Fruit fly (Drosophila melanogaster) whole organism, embryonic: ENCODE results near the gene Oseg2.

Source experiments
- BEAF-32 ChIP-seq: fragments of 200-800 bp; sonication (Bioruptor generic); optimal IDR thresholded peaks from 3 replicates; lab custom pipeline; 2017; ENCODE audit warnings: missing biosample characterization, missing genetic modification characterization, mild to moderate bottlenecking, moderate library complexity, missing genetic modification reagents
- CG1024 ChIP-seq: fragments of 200-800 bp; sonication (Bioruptor generic); IDR thresholded peaks from 2 replicates; pipeline ENCODE4 v1.3.6; 2022; ENCODE audit warnings: missing biosample characterization, missing genetic modification characterization
- CG10366 ChIP-seq: fragments of 200-800 bp; sonication (Bioruptor generic); IDR thresholded peaks from 2 replicates; pipeline ENCODE4 v1.3.6; 2022; ENCODE audit warnings: missing biosample characterization, missing genetic modification characterization
- CG11398 ChIP-seq: fragments of 200-800 bp; sonication (Bioruptor generic); optimal IDR thresholded peaks from 2 replicates; lab custom pipeline; 2016; ENCODE audit warnings: missing biosample characterization, missing genetic modification characterization
- CG12155 ChIP-seq: fragments of 200-800 bp; sonication (Bioruptor generic); optimal IDR thresholded peaks from 3 replicates; lab custom pipeline; 2016; ENCODE audit warnings: missing biosample characterization, missing genetic modification characterization
- CG12659 ChIP-seq: fragments of 200-800 bp; sonication (Bioruptor generic); optimal IDR thresholded peaks from 3 replicates; lab custom pipeline; 2017; ENCODE audit warnings: mild to moderate bottlenecking, missing biosample characterization, missing genetic modification reagents, missing genetic modification characterization
- CG13624 ChIP-seq: fragments of 200-800 bp; sonication (Bioruptor generic); optimal IDR thresholded peaks from 2 replicates; lab custom pipeline; 2016; ENCODE audit warnings: missing biosample characterization, missing genetic modification characterization
- CG14014 ChIP-seq: fragments of 200-800 bp; sonication (Bioruptor generic); IDR thresholded peaks from 2 replicates; pipeline ENCODE4 v1.3.6; 2022; ENCODE audit warnings: missing biosample characterization, missing genetic modification characterization
- CG15269 ChIP-seq: fragments of 200-800 bp; sonication (Bioruptor generic); optimal IDR thresholded peaks from 2 replicates; lab custom pipeline; 2018; ENCODE audit warnings: missing biosample characterization, mild to moderate bottlenecking, missing genetic modification characterization, moderate library complexity
- CG1529 ChIP-seq: fragments of 200-800 bp; sonication (Bioruptor generic); optimal IDR thresholded peaks from 3 replicates; lab custom pipeline; 2018; ENCODE audit warnings: missing biosample characterization, missing genetic modification characterization
- CG15601 ChIP-seq: fragments of 200-800 bp; sonication (Bioruptor generic); optimal IDR thresholded peaks from 3 replicates; lab custom pipeline; 2019; ENCODE audit warnings: missing biosample characterization, mild to moderate bottlenecking, missing genetic modification characterization, moderate library complexity
- CG1602 ChIP-seq: fragments of 200-800 bp; sonication (Bioruptor generic); optimal IDR thresholded peaks from 3 replicates; lab custom pipeline; 2016; ENCODE audit warnings: missing biosample characterization, missing genetic modification characterization
- CG16779 ChIP-seq: fragments of 200-800 bp; sonication (Bioruptor generic); IDR thresholded peaks from 2 replicates; pipeline ENCODE4 v1.3.6; 2022; ENCODE audit warnings: missing biosample characterization, missing genetic modification characterization
- CG16863 ChIP-seq: fragments of 200-800 bp; sonication (Bioruptor generic); optimal IDR thresholded peaks from 3 replicates; lab custom pipeline; 2016; ENCODE audit warnings: missing biosample characterization, missing genetic modification characterization
- CG17359 ChIP-seq: fragments of 200-800 bp; sonication (Bioruptor generic); optimal IDR thresholded peaks from 3 replicates; lab custom pipeline; 2018; ENCODE audit warnings: missing biosample characterization, mild to moderate bottlenecking, missing genetic modification characterization, moderate library complexity
- CG42726 ChIP-seq: fragments of 200-800 bp; sonication (Bioruptor generic); IDR thresholded peaks from 2 replicates; pipeline ENCODE4 v1.3.6; 2022; ENCODE audit warnings: missing biosample characterization, missing genetic modification characterization; ENCODE audit not compliant: partially characterized antibody
- CG4360 ChIP-seq: fragments of 200-800 bp; sonication (Bioruptor generic); IDR thresholded peaks from 2 replicates; pipeline ENCODE4 v1.3.6; 2022; ENCODE audit warnings: missing biosample characterization, missing genetic modification characterization
- CG7786 ChIP-seq: fragments of 200-800 bp; sonication (Bioruptor generic); optimal IDR thresholded peaks from 2 replicates; lab custom pipeline; 2016; ENCODE audit warnings: missing biosample characterization, missing genetic modification characterization
- CG8281 ChIP-seq: fragments of 200-800 bp; sonication (Bioruptor generic); optimal IDR thresholded peaks from 2 replicates; lab custom pipeline; 2018; ENCODE audit warnings: missing biosample characterization, mild to moderate bottlenecking, missing genetic modification characterization, moderate library complexity
- CG8290 ChIP-seq, 3 experiments: fragments of 200-800 bp; sonication (Bioruptor generic); optimal IDR thresholded peaks; 2 replicates each; lab custom pipeline; 2016 to 2019; ENCODE audit warnings: missing biosample characterization in 3 of 3, missing genetic modification characterization in 3 of 3, mild to moderate bottlenecking in 2 of 3, moderate library complexity in 1 of 3
- CG8924 ChIP-seq: fragments of 200-800 bp; optimal IDR thresholded peaks from 3 replicates; lab custom pipeline; 2019; ENCODE audit warnings: missing biosample characterization, mild to moderate bottlenecking, missing genetic modification characterization, moderate library complexity
- CG8944 ChIP-seq: fragments of 200-800 bp; sonication (Bioruptor generic); optimal IDR thresholded peaks from 3 replicates; lab custom pipeline; 2016; ENCODE audit warnings: missing biosample characterization, missing genetic modification characterization
- CHES-1-like ChIP-seq: fragments of 200-800 bp; sonication (Bioruptor generic); optimal IDR thresholded peaks from 2 replicates; lab custom pipeline; 2016; ENCODE audit warnings: missing biosample characterization, missing genetic modification characterization
- Dek ChIP-seq: fragments of 200-800 bp; sonication (Bioruptor generic); optimal IDR thresholded peaks from 3 replicates; lab custom pipeline; 2019; ENCODE audit warnings: missing biosample characterization, mild to moderate bottlenecking, missing genetic modification characterization, moderate library complexity
- Dip2 ChIP-seq: fragments of 200-800 bp; sonication (Bioruptor generic); IDR thresholded peaks from 2 replicates; pipeline ENCODE4 v1.3.6; 2022; ENCODE audit warnings: missing biosample characterization, missing genetic modification characterization
- Hr51 ChIP-seq, 2 experiments: fragments of 200-800 bp; sonication (Bioruptor generic); optimal IDR thresholded peaks; 2 replicates in 1 of 2; 3 replicates in 1 of 2; lab custom pipeline; 2016 to 2018; ENCODE audit warnings: missing biosample characterization in 2 of 2, missing genetic modification characterization in 2 of 2, mild to moderate bottlenecking in 1 of 2, moderate library complexity in 1 of 2
- Hsf ChIP-seq: fragments of 200-800 bp; sonication (Bioruptor generic); optimal IDR thresholded peaks from 3 replicates; lab custom pipeline; 2016; ENCODE audit warnings: missing biosample characterization, missing genetic modification characterization
- Kr ChIP-seq: fragments of 200-800 bp; sonication (Bioruptor generic); optimal IDR thresholded peaks from 2 replicates; lab custom pipeline; 2017; ENCODE audit warnings: missing biosample characterization, mild to moderate bottlenecking, missing genetic modification characterization
- Lpt ChIP-seq: fragments of >200 bp; optimal IDR thresholded peaks from 2 replicates; lab custom pipeline; 2018; ENCODE audit warnings: missing biosample characterization, missing genetic modification characterization
- NfI ChIP-seq: fragments of 200-800 bp; sonication (Bioruptor generic); optimal IDR thresholded peaks from 3 replicates; lab custom pipeline; 2018; ENCODE audit warnings: missing biosample characterization, mild to moderate bottlenecking, missing genetic modification characterization, moderate library complexity
- Side ChIP-seq: fragments of 200-800 bp; sonication (Bioruptor generic); optimal IDR thresholded peaks from 2 replicates; lab custom pipeline; 2016; ENCODE audit warnings: missing biosample characterization, missing genetic modification characterization
- amos ChIP-seq: fragments of 200-800 bp; sonication (Bioruptor generic); IDR thresholded peaks from 2 replicates; pipeline ENCODE4 v1.3.6; 2022; ENCODE audit warnings: missing biosample characterization, missing genetic modification characterization; ENCODE audit not compliant: partially characterized antibody
- ase ChIP-seq: fragments of 200-800 bp; sonication (Bioruptor generic); IDR thresholded peaks from 3 replicates; pipeline ENCODE4 v1.3.6; 2022; ENCODE audit warnings: missing biosample characterization, missing genetic modification characterization
- chif ChIP-seq, 2 experiments: fragments of 200-800 bp; sonication (Bioruptor generic); optimal IDR thresholded peaks; 3 replicates each; lab custom pipeline; 2016; ENCODE audit warnings: missing biosample characterization in 2 of 2, missing genetic modification characterization in 2 of 2
- gsb-n ChIP-seq: fragments of 200-800 bp; sonication (Bioruptor generic); optimal IDR thresholded peaks from 3 replicates; lab custom pipeline; 2018; ENCODE audit warnings: missing biosample characterization, mild to moderate bottlenecking, missing genetic modification characterization
- hb ChIP-seq: fragments of 200-800 bp; sonication (Bioruptor generic); IDR thresholded peaks from 3 replicates; pipeline ENCODE4 v1.3.6; 2022; ENCODE audit warnings: missing biosample characterization, missing genetic modification characterization; ENCODE audit not compliant: partially characterized antibody
- ind ChIP-seq: fragments of 200-800 bp; sonication (Bioruptor generic); optimal IDR thresholded peaks from 3 replicates; lab custom pipeline; 2016; ENCODE audit warnings: missing biosample characterization, missing genetic modification characterization
- inv ChIP-seq: fragments of 200-800 bp; sonication (Bioruptor generic); IDR thresholded peaks from 2 replicates; pipeline ENCODE4 v1.3.6; 2022; ENCODE audit warnings: missing biosample characterization, missing genetic modification characterization; ENCODE audit not compliant: partially characterized antibody
- lmd ChIP-seq: fragments of 200-800 bp; sonication (Bioruptor generic); IDR thresholded peaks from 2 replicates; pipeline ENCODE4 v1.3.6; 2022; ENCODE audit warnings: missing biosample characterization, missing genetic modification characterization
- mirr ChIP-seq: fragments of 200-800 bp; sonication (Bioruptor generic); optimal IDR thresholded peaks from 3 replicates; lab custom pipeline; 2018; ENCODE audit warnings: missing biosample characterization, mild to moderate bottlenecking, missing genetic modification characterization
- org-1 ChIP-seq: fragments of 200-800 bp; sonication (Bioruptor generic); optimal IDR thresholded peaks from 2 replicates; lab custom pipeline; 2017; ENCODE audit warnings: missing biosample characterization, missing genetic modification characterization
- pan ChIP-seq, 4 experiments: fragments of >200 bp in 3 of 4; fragments of 200-800 bp in 1 of 4; sonication (Bioruptor generic) in 1 of 4; optimal IDR thresholded peaks in 3 of 4; IDR thresholded peaks in 1 of 4; 2 replicates each; pipeline versions ENCODE4 v1.3.6 to Lab custom; 2017 to 2022; ENCODE audit warnings: missing biosample characterization in 2 of 4, missing genetic modification characterization in 2 of 4, mixed read lengths in 1 of 4
- phol ChIP-seq: fragments of 200-800 bp; sonication (Bioruptor generic); optimal IDR thresholded peaks from 3 replicates; lab custom pipeline; 2018; ENCODE audit warnings: missing biosample characterization, mild to moderate bottlenecking, missing genetic modification characterization, moderate library complexity
- schlank ChIP-seq: fragments of 200-800 bp; sonication (Bioruptor generic); optimal IDR thresholded peaks from 2 replicates; lab custom pipeline; 2018; ENCODE audit warnings: missing biosample characterization, mild to moderate bottlenecking, missing genetic modification characterization
- sim ChIP-seq: fragments of 200-800 bp; sonication (Bioruptor generic); IDR thresholded peaks from 2 replicates; pipeline ENCODE4 v1.3.6; 2022; ENCODE audit warnings: missing biosample characterization, missing genetic modification characterization
- sima ChIP-seq: fragments of 200-800 bp; sonication (Bioruptor generic); optimal IDR thresholded peaks from 2 replicates; lab custom pipeline; 2016; ENCODE audit warnings: missing biosample characterization, missing genetic modification characterization
- sisA ChIP-seq: fragments of 200-800 bp; sonication (Bioruptor generic); IDR thresholded peaks from 2 replicates; pipeline ENCODE4 v1.3.6; 2022; ENCODE audit warnings: missing biosample characterization, missing genetic modification characterization
- sob ChIP-seq: fragments of 200-800 bp; sonication (Bioruptor generic); IDR thresholded peaks from 2 replicates; pipeline ENCODE4 v1.3.6; 2022; ENCODE audit warnings: missing biosample characterization, missing genetic modification characterization

Gene Oseg2

dm6 chr3L:2265692-2266444 lies 36.4 kb downstream of the Oseg2 start, which contains the start of the genes ecd and CG13806 (continued):
- TF ChIP-seq mirr = peak; percentile 11
- TF ChIP-seq CG16863 (GFP tag; lab: Kevin White, UChicago) = peak; percentile 26
- TF ChIP-seq sob (GFP tag; lab: Robert Waterston, UW) = peak; percentile 71
- TF ChIP-seq Lpt (GFP tag; lab: Kevin White, UChicago) = no peak
- TF ChIP-seq CG8944 = peak; percentile 43
- TF ChIP-seq CG12155 = peak; percentile 42
- peak; percentile 89 for TF ChIP-seq hb
- TF ChIP-seq BEAF-32 (GFP tag; lab: Kevin White, UChicago) = peak; percentile 96
- TF ChIP-seq CG10366 (GFP tag; lab: Robert Waterston, UW) = peak; percentile 35; the same call in 1 of the 2 replicates
- TF ChIP-seq CG42726 (GFP tag; lab: Robert Waterston, UW) = peak; percentile 98
- TF ChIP-seq CG1024 = no peak
- peak; percentile 12 for TF ChIP-seq CG11398 (GFP tag; lab: Kevin White, UChicago)
- TF ChIP-seq CG8281 = no peak
- no peak for TF ChIP-seq CG8290 (GFP tag; optimal IDR thresholded peaks at IDR 0.05; lab: Kevin White, UChicago)
- TF ChIP-seq CG8290 (tag; optimal IDR thresholded peaks at IDR 0.05; lab: Kevin White, UChicago) = peak; percentile 15 to 79
- TF ChIP-seq Hr51 (GFP tag; optimal IDR thresholded peaks at IDR 0.05; lab: Kevin White, UChicago) = peak in 1 of 2 experiments; percentile 41
- peak; percentile 65 for TF ChIP-seq CG13624 (GFP tag; lab: Kevin White, UChicago)
- TF ChIP-seq lmd (GFP tag; lab: Robert Waterston, UW) = peak; percentile 29; the same call in 1 of the 2 replicates
- no peak for TF ChIP-seq pan (optimal IDR thresholded peaks at IDR 0.05; lab: Kevin White, UChicago)
- peak in 1 of 2 experiments; percentile 62 for TF ChIP-seq pan (GFP tag; optimal IDR thresholded peaks at IDR 0.05 in 1 of 2, IDR thresholded peaks at IDR 0.05 in 1 of 2)
- TF ChIP-seq NfI (GFP tag; lab: Kevin White, UChicago) = peak; percentile 21
- peak; percentile 98 for TF ChIP-seq amos (GFP tag; lab: Robert Waterston, UW)
- TF ChIP-seq Dip2 (GFP tag; lab: Robert Waterston, UW) = no peak
- peak; percentile 46 for TF ChIP-seq CG7786 (GFP tag; lab: Kevin White, UChicago)
- peak; percentile 19 for TF ChIP-seq ind (GFP tag; lab: Kevin White, UChicago)
- TF ChIP-seq CHES-1-like (GFP tag; lab: Kevin White, UChicago) = peak; percentile 66
- no peak for TF ChIP-seq ase
- TF ChIP-seq sima (GFP tag; lab: Kevin White, UChicago) = no peak
- no peak for TF ChIP-seq CG8924 (tag; lab: Kevin White, UChicago)
- no peak for TF ChIP-seq Kr (GFP tag; lab: Kevin White, UChicago)
- TF ChIP-seq Hsf = peak; percentile 49
- TF ChIP-seq CG17359 (tag; lab: Kevin White, UChicago) = no peak
- peak; percentile 23 for TF ChIP-seq Dek
- no peak for TF ChIP-seq CG15269 (tag; lab: Kevin White, UChicago)
- no peak for TF ChIP-seq org-1 (GFP tag; lab: Kevin White, UChicago)
- TF ChIP-seq CG1602 (GFP tag; lab: Kevin White, UChicago) = no peak
- TF ChIP-seq phol (tag; lab: Kevin White, UChicago) = peak; percentile 74
- no peak for TF ChIP-seq sim (GFP tag; lab: Robert Waterston, UW)
- TF ChIP-seq chif (GFP tag; optimal IDR thresholded peaks at IDR 0.05; lab: Kevin White, UChicago) = peak in 1 of 2 experiments; percentile 50
- peak; percentile 17 for TF ChIP-seq Side (GFP tag; lab: Kevin White, UChicago)
- TF ChIP-seq CG15601 (tag; lab: Kevin White, UChicago) = peak; percentile 16
- no peak for TF ChIP-seq gsb-n
- no peak for TF ChIP-seq CG1529 (GFP tag; lab: Kevin White, UChicago)
- peak; percentile 59 for TF ChIP-seq sisA
- peak; percentile 96 for TF ChIP-seq inv (GFP tag; lab: Robert Waterston, UW)
- peak; percentile 45 for TF ChIP-seq CG12659 (GFP tag; lab: Kevin White, UChicago)
- no peak for TF ChIP-seq CG4360 (GFP tag; lab: Robert Waterston, UW)
- no peak for TF ChIP-seq schlank (tag; lab: Kevin White, UChicago)
- TF ChIP-seq CG16779 = no peak
- TF ChIP-seq CG14014 (GFP tag; lab: Robert Waterston, UW) = peak; percentile 32; the same call in 1 of the 2 replicates
